Worm (Caenorhabditis elegans): ENCODE data around the gene mek-1.

mek-1 gene

DNA sequence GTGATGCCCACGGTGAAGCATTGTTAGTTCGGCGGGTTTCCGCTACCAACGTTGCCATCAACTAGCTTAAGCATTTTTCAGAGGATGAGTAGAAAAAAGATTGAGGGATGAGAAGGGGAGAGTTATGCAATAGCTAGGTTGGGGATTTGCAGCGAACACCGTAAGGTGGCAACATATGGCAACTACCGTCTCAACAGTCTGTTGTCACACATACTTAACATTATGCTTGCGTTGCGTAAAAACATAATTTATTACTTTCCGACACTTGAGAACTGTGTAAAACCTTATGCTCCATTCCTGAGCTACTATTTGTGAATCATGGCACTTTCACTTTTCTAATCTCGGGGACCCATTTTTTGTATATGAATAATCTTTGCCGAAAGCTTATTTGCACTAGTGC, 12.4 kb upstream of the mek-1 start:
- TF ChIP-seq cnd-1 (tag; optimal IDR thresholded peaks at IDR 0.05), result peak; percentile 64
- TF ChIP-seq nhr-2 (tag; optimal IDR thresholded peaks at IDR 0.05), result peak; percentile 54
- TF ChIP-seq nhr-12 (tag; optimal IDR thresholded peaks at IDR 0.05), result no peak
- TF ChIP-seq unc-39 (tag; optimal IDR thresholded peaks at IDR 0.05), result no peak

DNA sequence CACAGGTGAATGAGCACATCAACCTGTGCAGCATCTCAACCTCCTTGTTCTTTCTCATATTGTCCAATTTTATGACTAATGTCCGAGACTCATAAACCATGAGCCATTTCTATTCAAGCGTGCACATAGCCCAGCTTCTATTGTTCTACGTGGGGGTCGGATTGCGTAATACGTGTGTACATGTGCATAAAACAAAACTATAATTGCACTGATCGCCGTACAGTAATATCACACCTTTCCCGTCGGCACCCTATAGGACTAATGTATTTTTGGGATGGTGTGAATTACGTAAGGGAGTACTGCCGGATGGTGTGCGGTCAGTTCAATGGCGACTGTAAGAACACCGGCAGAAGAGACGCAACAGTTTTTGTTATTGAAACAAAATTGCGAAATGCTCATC, 9.1 kb upstream of the mek-1 start:
- TF ChIP-seq drap-1 (GFP tag; optimal IDR thresholded peaks at IDR 0.05) (no peak), mls-2 (tag; optimal IDR thresholded peaks at IDR 0.05) (peak; percentile 2), ceh-43 (GFP tag; optimal IDR thresholded peaks at IDR 0.05) (no peak), zip-8 (tag; optimal IDR thresholded peaks at IDR 0.05) (peak; percentile 82), nhr-2 (tag; optimal IDR thresholded peaks at IDR 0.05) (peak; percentile 85), cnd-1 (tag; optimal IDR thresholded peaks at IDR 0.05) (peak; percentile 39), sem-2 (GFP tag; optimal IDR thresholded peaks at IDR 0.05) (peak; percentile 38)

DNA sequence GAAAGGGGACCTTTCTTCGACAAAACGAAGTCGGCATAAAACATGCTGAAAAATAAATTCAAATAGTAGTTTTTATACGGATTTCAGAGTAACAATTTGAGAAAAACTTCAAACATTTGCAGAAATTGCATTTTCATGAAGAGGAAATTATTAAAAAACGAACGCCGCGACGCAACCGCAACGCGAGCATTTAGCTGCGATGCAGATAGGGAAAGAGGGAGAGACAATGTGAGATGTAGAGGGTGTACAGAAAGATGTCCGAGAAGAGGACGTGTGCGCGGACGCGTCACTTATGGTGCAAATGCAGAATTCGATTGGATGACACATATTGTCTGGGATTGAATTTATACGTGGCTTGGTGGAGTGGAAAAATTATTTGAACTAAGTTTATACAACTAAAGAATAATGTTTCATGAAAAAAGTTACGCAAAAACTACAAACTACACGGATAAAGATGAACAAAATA, 4.0 kb upstream of the mek-1 start, which contains the start of gene coh-1:
coh-1 (minus strand) TSS at position 51 of the 466 bp plus-strand sequence.
- no peak for TF ChIP-seq sptf-1 (tag; optimal IDR thresholded peaks at IDR 0.05)
- TF ChIP-seq M03D4.4 (tag; optimal IDR thresholded peaks at IDR 0.05), result no peak
- no peak for TF ChIP-seq elt-1 (tag; optimal IDR thresholded peaks at IDR 0.05; ENCODE audit: borderline replicate concordance, insufficient read depth)
- TF ChIP-seq lin-13 (tag; optimal IDR thresholded peaks at IDR 0.05), result peak; percentile 53
- TF ChIP-seq unc-62 (GFP tag; optimal IDR thresholded peaks at IDR 0.05), result peak; percentile 3
- no peak for TF ChIP-seq flh-1 (GFP tag; optimal IDR thresholded peaks at IDR 0.05)
- no peak for TF ChIP-seq nhr-12 (tag; optimal IDR thresholded peaks at IDR 0.05)
- TF ChIP-seq ceh-43 (GFP tag; optimal IDR thresholded peaks at IDR 0.05), result no peak
- peak; percentile 35 for TF ChIP-seq nhr-237 (tag; optimal IDR thresholded peaks at IDR 0.05)
- TF ChIP-seq lsy-2 (tag; optimal IDR thresholded peaks at IDR 0.05), result peak; percentile 35
- no peak for TF ChIP-seq bed-3 (GFP tag; optimal IDR thresholded peaks at IDR 0.05)
- no peak for TF ChIP-seq cnd-1 (tag; optimal IDR thresholded peaks at IDR 0.05)
- no peak for TF ChIP-seq mab-5 (tag; optimal IDR thresholded peaks at IDR 0.05)
- no peak for TF ChIP-seq mls-2 (tag; optimal IDR thresholded peaks at IDR 0.05)
- peak; percentile 86 for TF ChIP-seq ces-1 (GFP tag; optimal IDR thresholded peaks at IDR 0.05)
- TF ChIP-seq unc-120 (tag; optimal IDR thresholded peaks at IDR 0.05; ENCODE audit: poor library complexity, severe bottlenecking), result peak; percentile 74
- no peak for TF ChIP-seq unc-39 (tag; optimal IDR thresholded peaks at IDR 0.05)
- no peak for TF ChIP-seq elt-3 (tag; optimal IDR thresholded peaks at IDR 0.05)
- no peak for TF ChIP-seq tbx-8 (GFP tag; optimal IDR thresholded peaks at IDR 0.05)
- no peak for TF ChIP-seq sem-2 (GFP tag; optimal IDR thresholded peaks at IDR 0.05)
- peak; percentile 61 for TF ChIP-seq ceh-39 (tag; optimal IDR thresholded peaks at IDR 0.05)
- TF ChIP-seq drap-1 (GFP tag; optimal IDR thresholded peaks at IDR 0.05), result no peak
- no peak for TF ChIP-seq ham-2 (GFP tag; optimal IDR thresholded peaks at IDR 0.05)
- no peak for TF ChIP-seq blmp-1 (tag; optimal IDR thresholded peaks at IDR 0.05)
- no peak for TF ChIP-seq hlh-1 (tag; optimal IDR thresholded peaks at IDR 0.05)
- peak; percentile 66 for TF ChIP-seq mep-1 (tag; optimal IDR thresholded peaks at IDR 0.05)
- no peak for TF ChIP-seq zip-8 (tag; optimal IDR thresholded peaks at IDR 0.05)
- TF ChIP-seq ceh-83 (GFP tag; optimal IDR thresholded peaks at IDR 0.05), result no peak
- no peak for TF ChIP-seq lin-32 (GFP tag; optimal IDR thresholded peaks at IDR 0.05)
- no peak for TF ChIP-seq ztf-11 (tag; optimal IDR thresholded peaks at IDR 0.05)
- no peak for TF ChIP-seq snpc-4 (tag; optimal IDR thresholded peaks at IDR 0.05)
- TF ChIP-seq pha-4 (tag; optimal IDR thresholded peaks at IDR 0.05), result peak; percentile 62
- no peak for TF ChIP-seq nhr-2 (tag; optimal IDR thresholded peaks at IDR 0.05)
- no peak for TF ChIP-seq nhr-76 (tag; optimal IDR thresholded peaks at IDR 0.05)
- TF ChIP-seq nhr-28 (tag; optimal IDR thresholded peaks at IDR 0.05), result no peak

DNA sequence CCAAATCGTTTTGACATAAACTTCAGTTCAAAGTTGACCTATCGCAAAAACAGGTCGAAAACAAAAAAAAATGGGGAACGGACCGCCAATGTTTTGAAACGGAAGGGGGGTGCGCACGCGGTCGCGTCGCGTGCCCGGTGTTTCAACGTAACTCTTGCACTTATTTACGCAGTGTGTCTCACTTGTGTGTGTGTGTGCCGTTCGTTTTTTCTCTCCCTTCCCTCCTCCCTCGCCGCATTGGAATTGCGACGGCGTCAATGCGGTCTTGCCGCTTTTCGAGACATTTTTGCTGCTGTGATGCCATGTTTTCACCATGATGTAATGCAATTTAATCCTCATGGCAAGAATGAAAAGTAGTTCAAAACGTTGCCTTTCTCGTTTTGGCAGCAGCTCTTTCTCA, 572 bp upstream of the mek-1 start:
- peak; percentile 49 for TF ChIP-seq lin-13 (tag; optimal IDR thresholded peaks at IDR 0.05)
- TF ChIP-seq M03D4.4 (tag; optimal IDR thresholded peaks at IDR 0.05), result peak; percentile 35
- TF ChIP-seq ces-1 (GFP tag; optimal IDR thresholded peaks at IDR 0.05), result peak; percentile 47
- peak; percentile 37 for TF ChIP-seq drap-1 (GFP tag; optimal IDR thresholded peaks at IDR 0.05)
- TF ChIP-seq cnd-1 (tag; optimal IDR thresholded peaks at IDR 0.05), result peak; percentile 32
- TF ChIP-seq unc-120 (tag; optimal IDR thresholded peaks at IDR 0.05; ENCODE audit: poor library complexity, severe bottlenecking), result peak; percentile 36
- peak; percentile 59 for TF ChIP-seq sptf-1 (tag; optimal IDR thresholded peaks at IDR 0.05)
- no peak for TF ChIP-seq sem-2 (GFP tag; optimal IDR thresholded peaks at IDR 0.05)
- TF ChIP-seq tbx-8 (GFP tag; optimal IDR thresholded peaks at IDR 0.05), result no peak
- TF ChIP-seq pha-4 (tag; optimal IDR thresholded peaks at IDR 0.05), result peak; percentile 65
- TF ChIP-seq mls-2 (tag; optimal IDR thresholded peaks at IDR 0.05), result peak; percentile 47
- peak; percentile 29 for TF ChIP-seq hlh-1 (tag; optimal IDR thresholded peaks at IDR 0.05)
- TF ChIP-seq blmp-1 (tag; optimal IDR thresholded peaks at IDR 0.05), result no peak
- peak; percentile 56 for TF ChIP-seq mep-1 (tag; optimal IDR thresholded peaks at IDR 0.05)
- no peak for TF ChIP-seq ceh-43 (GFP tag; optimal IDR thresholded peaks at IDR 0.05)
- peak; percentile 45 for TF ChIP-seq ceh-83 (GFP tag; optimal IDR thresholded peaks at IDR 0.05)

Measured in whole organism, mixed stage, embryonic.